Worm (Caenorhabditis elegans): ENCODE data around the gene srw-118.

srw-118 gene

ce11 chrV:2979978-2980377 is at the start of gene srw-118:
Gene srw-118 (minus strand): TSS chrV:2980078.
- TF ChIP-seq tbx-2 (tag; optimal IDR thresholded peaks at IDR 0.05) (no peak), ceh-9 (tag; optimal IDR thresholded peaks at IDR 0.05) (no peak), rnt-1 (tag; optimal IDR thresholded peaks at IDR 0.05) (no peak), ceh-22 (tag; optimal IDR thresholded peaks at IDR 0.05) (no peak), unc-86 (tag; optimal IDR thresholded peaks at IDR 0.05) (no peak), tbx-7 (tag; optimal IDR thresholded peaks at IDR 0.05) (no peak), fkh-6 (tag; optimal IDR thresholded peaks at IDR 0.05) (no peak), ama-1 (optimal IDR thresholded peaks at IDR 0.05) (no peak), ceh-14 (tag; optimal IDR thresholded peaks at IDR 0.05) (no peak), syd-9 (tag; optimal IDR thresholded peaks at IDR 0.05) (no peak), zip-5 (tag; optimal IDR thresholded peaks at IDR 0.05) (no peak), ceh-34 (tag; optimal IDR thresholded peaks at IDR 0.05) (no peak), hlh-13 (GFP tag; optimal IDR thresholded peaks at IDR 0.05) (no peak)

- TF ChIP-seq ceh-45 (GFP tag; IDR thresholded peaks at IDR 0.05) (no peak), ets-4 (tag; optimal IDR thresholded peaks at IDR 0.05) (no peak), hlh-30 (tag; optimal IDR thresholded peaks at IDR 0.05; ENCODE audit: insufficient read depth) (no peak), pag-3 (tag; optimal IDR thresholded peaks at IDR 0.05; ENCODE audit: borderline replicate concordance) (no peak), pax-1 (tag; optimal IDR thresholded peaks at IDR 0.05) (no peak), pqm-1 (tag; optimal IDR thresholded peaks at IDR 0.05) (no peak), ceh-14 (tag; optimal IDR thresholded peaks at IDR 0.05) (no peak), hlh-8 (tag; optimal IDR thresholded peaks at IDR 0.05) (no peak), eyg-1 (tag; optimal IDR thresholded peaks at IDR 0.05) (no peak), hlh-6 (tag; optimal IDR thresholded peaks at IDR 0.05) (no peak), fkh-6 (tag; optimal IDR thresholded peaks at IDR 0.05) (no peak), K02D7.2 (tag; optimal IDR thresholded peaks at IDR 0.05) (no peak), tbx-7 (tag; optimal IDR thresholded peaks at IDR 0.05) (no peak), unc-3 (GFP tag; conservative IDR thresholded peaks at IDR 0.05) (no peak), unc-3 (tag; optimal IDR thresholded peaks at IDR 0.05) (no peak), C38D4.7 (GFP tag; optimal IDR thresholded peaks at IDR 0.05) (no peak), ceh-24 (tag; optimal IDR thresholded peaks at IDR 0.05) (no peak), ref-2 (tag; optimal IDR thresholded peaks at IDR 0.05) (no peak)
Observed at ce11 chrV:3028205-3028604, 48.3 kb upstream of the srw-118 start, which contains the start of gene asp-7. Gene asp-7 (plus strand): TSS chrV:3028285.

DNA sequence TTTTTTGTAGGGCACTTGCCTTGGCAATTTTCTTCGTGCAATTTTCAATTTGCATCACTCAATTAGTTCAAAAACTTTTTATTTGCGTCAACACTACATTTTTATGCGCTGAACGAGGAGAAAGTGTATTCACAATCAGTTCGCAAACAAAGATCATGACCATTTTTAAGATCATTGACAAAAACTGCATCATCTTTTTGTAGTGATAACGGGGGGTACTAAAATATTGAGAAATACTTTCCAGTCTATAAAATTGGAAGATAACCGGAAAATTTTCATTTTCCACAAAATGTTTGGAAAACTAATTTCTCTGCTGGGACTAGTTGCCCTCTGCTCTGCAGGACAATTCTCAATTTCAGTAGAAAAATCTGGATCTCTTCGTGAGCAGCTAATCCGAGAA is 44.4 kb upstream of the srw-118 start, which contains the start of gene asp-8:
asp-8 (plus strand) TSS at position 276 of the 400 bp plus-strand sequence.
- TF ChIP-seq npax-4 (tag; optimal IDR thresholded peaks at IDR 0.05) (no peak), pha-2 (tag; optimal IDR thresholded peaks at IDR 0.05) (no peak), syd-9 (tag; optimal IDR thresholded peaks at IDR 0.05) (no peak), hlh-8 (tag; optimal IDR thresholded peaks at IDR 0.05) (no peak), K02D7.2 (tag; optimal IDR thresholded peaks at IDR 0.05) (no peak)

DNA sequence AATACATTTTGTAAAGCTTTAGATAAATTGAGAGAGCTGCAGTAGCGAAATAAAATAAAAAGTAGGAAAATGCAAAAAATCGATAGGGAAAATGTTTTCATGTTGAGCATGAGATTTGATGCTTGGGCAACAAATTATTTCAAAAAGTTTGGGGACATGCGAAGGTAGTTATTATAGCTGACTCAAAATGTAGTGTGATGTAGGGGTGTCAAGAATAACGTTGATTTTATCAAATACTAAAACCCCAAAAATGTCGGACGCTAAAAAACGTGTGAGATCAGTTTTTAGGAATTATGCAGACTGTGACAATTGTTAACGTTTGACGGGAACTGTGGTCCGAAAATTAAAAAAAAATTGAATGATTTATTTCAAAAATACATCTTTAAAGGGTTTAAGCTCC is 41.4 kb upstream of the srw-118 start, which contains the start of gene irld-12:
irld-12 (minus strand) TSS at position 101 of the 400 bp plus-strand sequence.
- TF ChIP-seq tbx-2 (tag; optimal IDR thresholded peaks at IDR 0.05), result no peak
- TF ChIP-seq elt-4 (tag; optimal IDR thresholded peaks at IDR 0.05), result no peak
- no peak for TF ChIP-seq dmd-4 (tag; optimal IDR thresholded peaks at IDR 0.05; ENCODE audit: borderline replicate concordance)
- TF ChIP-seq eyg-1 (tag; optimal IDR thresholded peaks at IDR 0.05), result no peak
- TF ChIP-seq unc-3 (GFP tag; conservative IDR thresholded peaks at IDR 0.05), result no peak
- no peak for TF ChIP-seq unc-3 (tag; optimal IDR thresholded peaks at IDR 0.05)
- TF ChIP-seq pag-3 (tag; optimal IDR thresholded peaks at IDR 0.05; ENCODE audit: borderline replicate concordance), result no peak
- TF ChIP-seq mec-3 (tag; optimal IDR thresholded peaks at IDR 0.05; ENCODE audit: borderline replicate concordance), result no peak
- no peak for TF ChIP-seq T23F11.4 (GFP tag; optimal IDR thresholded peaks at IDR 0.05)
- TF ChIP-seq fax-1 (tag; optimal IDR thresholded peaks at IDR 0.05), result no peak
- no peak for TF ChIP-seq ztf-16 (tag; optimal IDR thresholded peaks at IDR 0.05)
- TF ChIP-seq npax-4 (tag; optimal IDR thresholded peaks at IDR 0.05), result no peak
- TF ChIP-seq pha-2 (tag; optimal IDR thresholded peaks at IDR 0.05), result no peak

All from whole organism, late embryonic.